Fruit fly (Drosophila melanogaster): ENCODE results near the gene CG9098.

Gene CG9098

DNA sequence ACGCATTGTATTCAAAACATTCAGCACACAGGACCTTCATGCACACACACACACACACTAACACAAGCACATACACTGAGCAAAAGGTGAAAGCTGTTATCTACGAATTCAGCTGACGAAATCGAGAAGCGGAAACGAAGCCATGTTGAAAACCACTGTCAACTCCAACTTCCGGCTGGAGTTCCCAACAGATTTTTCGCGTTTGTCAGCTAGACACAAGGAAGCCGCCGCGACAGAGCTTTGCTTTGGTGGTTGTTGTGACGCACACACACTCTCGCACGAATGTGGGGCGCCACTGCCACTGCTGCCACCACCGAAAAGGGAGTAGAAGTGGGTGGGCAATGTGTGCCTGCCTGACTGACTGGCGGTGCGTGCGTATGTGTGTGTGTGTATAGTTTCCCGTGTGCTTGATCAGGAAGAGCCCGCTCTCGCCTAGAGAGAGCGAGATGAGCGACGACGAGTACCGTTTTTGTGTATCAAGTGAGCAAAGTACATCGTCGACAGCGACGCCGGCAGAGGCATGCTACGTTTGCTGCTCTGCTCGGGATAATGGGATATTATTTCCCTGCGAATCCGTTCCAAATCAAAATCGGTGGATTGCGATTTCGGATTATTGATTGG is 14.4 kb downstream of the CG9098 start (continued):
- TF ChIP-seq crol (GFP tag; IDR thresholded peaks at IDR 0.05), result no peak
- peak; percentile 45 for TF ChIP-seq sqz (GFP tag; optimal IDR thresholded peaks at IDR 0.05)
- TF ChIP-seq kah (GFP tag; optimal IDR thresholded peaks at IDR 0.05), result peak; percentile 90
- TF ChIP-seq CG1024 (GFP tag; IDR thresholded peaks at IDR 0.05), result no peak
- TF ChIP-seq gcm (GFP tag; optimal IDR thresholded peaks at IDR 0.05), result peak; percentile 57
- TF ChIP-seq CG10366 (GFP tag; IDR thresholded peaks at IDR 0.05), result no peak
- TF ChIP-seq Nf-YB (GFP tag; optimal IDR thresholded peaks at IDR 0.05), result peak; percentile 39
- TF ChIP-seq CG32767 (GFP tag; IDR thresholded peaks at IDR 0.05), result peak; percentile 52
- TF ChIP-seq CG6683 (GFP tag; optimal IDR thresholded peaks at IDR 0.05), result peak; percentile 41
- TF ChIP-seq sob (GFP tag; IDR thresholded peaks at IDR 0.05), result peak; percentile 42; the same call in 1 of the 2 replicates
- peak; percentile 72 for TF ChIP-seq nerfin-1 (tag; optimal IDR thresholded peaks at IDR 0.05)
- TF ChIP-seq nmo (GFP tag; optimal IDR thresholded peaks at IDR 0.05), result peak; percentile 19
- TF ChIP-seq jumu (GFP tag; optimal IDR thresholded peaks at IDR 0.05), result no peak
- TF ChIP-seq fd96Cb (tag; optimal IDR thresholded peaks at IDR 0.05), result peak; percentile 10
- peak; percentile 55 to 75 for TF ChIP-seq Trl (optimal IDR thresholded peaks at IDR 0.05)
- no peak for TF ChIP-seq Trl (GFP tag; optimal IDR thresholded peaks at IDR 0.05)
- TF ChIP-seq CG30431 (GFP tag; optimal IDR thresholded peaks at IDR 0.05), result no peak
- peak; percentile 39 for TF ChIP-seq CG10267 (tag; optimal IDR thresholded peaks at IDR 0.05)
- peak; percentile 82 for TF ChIP-seq CG6765 (GFP tag; optimal IDR thresholded peaks at IDR 0.05)
- TF ChIP-seq usp (GFP tag; optimal IDR thresholded peaks at IDR 0.05), result no peak
- TF ChIP-seq bab2 (GFP tag; optimal IDR thresholded peaks at IDR 0.05), result no peak
- TF ChIP-seq CG11696 (GFP tag; IDR thresholded peaks at IDR 0.05), result no peak
- TF ChIP-seq ERR (GFP tag; optimal IDR thresholded peaks at IDR 0.05), result no peak
- TF ChIP-seq Deaf1 (tag; optimal IDR thresholded peaks at IDR 0.05), result peak; percentile 37
- TF ChIP-seq aop (GFP tag; IDR thresholded peaks at IDR 0.05), result 0 out of 2 replicates have a peak, but pooled peaks have one; percentile 3
- TF ChIP-seq Awh (GFP tag; IDR thresholded peaks at IDR 0.05), result peak; percentile 51; the same call in 1 of the 2 replicates
- peak; percentile 59 for TF ChIP-seq Fer3 (tag; optimal IDR thresholded peaks at IDR 0.05)
- TF ChIP-seq Vsx1 (GFP tag; optimal IDR thresholded peaks at IDR 0.05), result peak; percentile 18
- no peak for TF ChIP-seq z (GFP tag; IDR thresholded peaks at IDR 0.05)
- TF ChIP-seq trem (tag; optimal IDR thresholded peaks at IDR 0.05), result peak; percentile 21
- no peak for TF ChIP-seq Taf1 (GFP tag; IDR thresholded peaks at IDR 0.05)
- TF ChIP-seq pum (GFP tag; optimal IDR thresholded peaks at IDR 0.05), result no peak
- peak; percentile 67 for TF ChIP-seq CG6854 (GFP tag; optimal IDR thresholded peaks at IDR 0.05)
- peak; percentile 37; the same call in 1 of the 3 replicates for TF ChIP-seq gce (GFP tag; IDR thresholded peaks at IDR 0.05)
- no peak for TF ChIP-seq grn (GFP tag; optimal IDR thresholded peaks at IDR 0.05)
- TF ChIP-seq Dbx (GFP tag; IDR thresholded peaks at IDR 0.05), result peak; percentile 32; the same call in 1 of the 3 replicates
- TF ChIP-seq YL-1 (GFP tag; optimal IDR thresholded peaks at IDR 0.05), result peak; percentile 39
- TF ChIP-seq PHDP (tag; optimal IDR thresholded peaks at IDR 0.05), result peak; percentile 47
- TF ChIP-seq Oaz (GFP tag; IDR thresholded peaks at IDR 0.05), result no peak
- peak; percentile 14 for TF ChIP-seq Dip3 (GFP tag; optimal IDR thresholded peaks at IDR 0.05)
- TF ChIP-seq Chrac-16 (GFP tag; optimal IDR thresholded peaks at IDR 0.05), result no peak
- TF ChIP-seq CG8924 (tag; optimal IDR thresholded peaks at IDR 0.05), result peak; percentile 43
- TF ChIP-seq CG3995 (GFP tag; optimal IDR thresholded peaks at IDR 0.05), result no peak
- TF ChIP-seq CG17359 (tag; optimal IDR thresholded peaks at IDR 0.05), result peak; percentile 68
- TF ChIP-seq phol (tag; optimal IDR thresholded peaks at IDR 0.05), result peak; percentile 93
- TF ChIP-seq MESR4 (GFP tag; optimal IDR thresholded peaks at IDR 0.05), result no peak
- TF ChIP-seq Hr51 (GFP tag; optimal IDR thresholded peaks at IDR 0.05), result no peak
- TF ChIP-seq Meics (GFP tag; optimal IDR thresholded peaks at IDR 0.05), result peak; percentile 63
- TF ChIP-seq CG18262 (tag; optimal IDR thresholded peaks at IDR 0.05), result peak; percentile 46
- peak; percentile 84 for TF ChIP-seq CG4328 (GFP tag; optimal IDR thresholded peaks at IDR 0.05)

Data from whole organism, embryonic.